Fruit fly (Drosophila melanogaster): ENCODE measurements around the gene ham.
A peak's percentile ranks its signal among the peaks of the same experiment; 100 is the strongest.

DNA sequence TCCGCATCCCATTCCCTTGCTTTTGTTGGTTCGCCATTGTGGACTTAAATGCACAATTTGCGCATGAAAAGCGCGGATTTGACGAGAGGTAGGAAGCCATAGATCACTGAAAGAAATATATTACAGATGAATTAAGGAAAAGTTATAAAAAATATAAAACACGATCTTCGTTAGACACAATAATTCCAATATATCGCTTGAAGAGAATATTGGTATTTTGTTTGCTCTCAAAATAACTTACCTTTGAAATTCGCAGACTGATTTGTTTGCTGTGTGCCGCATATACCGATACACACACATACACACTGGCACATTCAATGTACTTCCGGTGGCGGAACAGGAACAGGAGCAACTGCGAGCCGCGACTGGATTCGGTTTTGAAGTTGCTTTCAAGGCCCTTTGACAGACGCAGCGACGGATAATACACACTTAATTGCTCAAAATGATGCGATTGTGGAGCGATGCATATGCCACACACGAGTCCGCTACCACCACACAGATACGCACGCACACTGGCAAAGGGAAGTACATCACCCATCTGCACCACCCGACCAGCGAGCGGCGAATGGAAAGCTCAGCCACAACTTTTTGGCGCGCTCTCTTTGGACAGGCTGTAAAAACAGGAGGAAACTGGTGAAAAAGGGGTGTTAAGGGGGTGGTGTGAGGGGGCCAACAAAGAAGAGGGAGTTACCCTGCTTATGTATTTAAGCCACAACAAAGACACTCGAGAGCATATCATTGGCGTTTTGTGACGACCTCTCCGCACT lies 13.1 kb upstream of the ham start:
- TF ChIP-seq CG8632 (GFP tag; optimal IDR thresholded peaks at IDR 0.05), result peak; percentile 19
- TF ChIP-seq Lpt (GFP tag; optimal IDR thresholded peaks at IDR 0.05), result no peak
- peak; percentile 46; the same call in 1 of the 3 replicates for TF ChIP-seq CG6163 (GFP tag; IDR thresholded peaks at IDR 0.05)
- TF ChIP-seq ss (GFP tag; optimal IDR thresholded peaks at IDR 0.05), result peak in 1 of 2 experiments; percentile 17
- peak; percentile 66 for TF ChIP-seq Met (GFP tag; optimal IDR thresholded peaks at IDR 0.05)
- no peak for TF ChIP-seq eg (GFP tag; IDR thresholded peaks at IDR 0.05)
- TF ChIP-seq Sox102F (GFP tag; optimal IDR thresholded peaks at IDR 0.05), result peak; percentile 36
- peak; percentile 75 for TF ChIP-seq Eip78C (GFP tag)
- TF ChIP-seq OdsH (GFP tag; optimal IDR thresholded peaks at IDR 0.05), result peak; percentile 20
- TF ChIP-seq Blimp-1 (GFP tag; optimal IDR thresholded peaks at IDR 0.05), result no peak
- TF ChIP-seq fd85E (GFP tag; optimal IDR thresholded peaks at IDR 0.05), result no peak
- TF ChIP-seq CG3919 (GFP tag; optimal IDR thresholded peaks at IDR 0.05), result peak; percentile 58
- no peak for TF ChIP-seq CG3032 (tag; optimal IDR thresholded peaks at IDR 0.05)
- no peak for TF ChIP-seq salr (GFP tag; optimal IDR thresholded peaks at IDR 0.05)

All from whole organism, prepupa.